Worm (Caenorhabditis elegans) whole organism, L4/young adult: ENCODE measurements around the gene F14B8.6.

Source experiments
- W03F9.2 ChIP-seq: fragments of 150-350 bp; optimal IDR thresholded peaks from 2 replicates; lab custom pipeline; 2014; ENCODE audit warnings: missing biosample characterization, missing genetic modification characterization
- dao-5 ChIP-seq: sonication (generic microtip); optimal IDR thresholded peaks from 2 replicates; lab custom pipeline; 2016; ENCODE audit warnings: missing genotype, missing genetic modification characterization, moderate library complexity, missing compliant biosample characterization
- him-1 ChIP-seq: sonication (generic microtip); optimal IDR thresholded peaks from 2 replicates; lab custom pipeline; 2016; ENCODE audit warnings: missing genotype, missing genetic modification reagents, missing genetic modification characterization, missing compliant biosample characterization

- TF ChIP-seq W03F9.2 (no peak), him-1 (tag; lab: Kevin White, UChicago) (no peak), dao-5 (tag; lab: Kevin White, UChicago) (no peak)
Observed at ce11 chrX:6971301-6971700, 39.1 kb upstream of the F14B8.6 start.
